Fruit fly (Drosophila melanogaster) whole organism, embryonic: Measurements from ENCODE around the gene CG5071.
A peak's percentile ranks its signal among the peaks of the same experiment; 100 is the strongest.

ENCODE experiments used
- Awh ChIP-seq: fragments of 200-800 bp; sonication (Bioruptor generic); IDR thresholded peaks from 2 replicates; pipeline ENCODE4, ENCODE4 v1.3.6; 2022; ENCODE audit warnings: missing biosample characterization, missing genetic modification characterization
- BEAF-32 ChIP-seq: fragments of 200-800 bp; sonication (Bioruptor generic); optimal IDR thresholded peaks from 3 replicates; lab custom pipeline; 2017; ENCODE audit warnings: missing biosample characterization, missing genetic modification characterization, mild to moderate bottlenecking, moderate library complexity, missing genetic modification reagents
- CG11723 ChIP-seq: fragments of 200-800 bp; sonication (Bioruptor generic); optimal IDR thresholded peaks from 2 replicates; lab custom pipeline; 2017; ENCODE audit warnings: missing biosample characterization, mild to moderate bottlenecking, missing genetic modification characterization
- CG12744 ChIP-seq: fragments of 200-800 bp; sonication (Bioruptor generic); optimal IDR thresholded peaks from 2 replicates; lab custom pipeline; 2016; ENCODE audit warnings: missing biosample characterization, missing genetic modification characterization
- CG15696 ChIP-seq: fragments of 200-800 bp; sonication (Bioruptor generic); optimal IDR thresholded peaks from 2 replicates; lab custom pipeline; 2019; ENCODE audit warnings: missing biosample characterization, mild to moderate bottlenecking, missing genetic modification characterization, moderate library complexity
- CG6175 ChIP-seq: fragments of 200-800 bp; sonication (Bioruptor generic); IDR thresholded peaks from 3 replicates; pipeline ENCODE4 v1.3.6; 2022; ENCODE audit warnings: missing biosample characterization, missing genetic modification characterization
- CG8478 ChIP-seq: fragments of >200 bp; optimal IDR thresholded peaks from 2 replicates; lab custom pipeline; 2018
- Sry-β ChIP-seq: fragments of 200-800 bp; sonication (Bioruptor generic); optimal IDR thresholded peaks from 2 replicates; lab custom pipeline; 2018; ENCODE audit warnings: missing biosample characterization, mild to moderate bottlenecking, missing genetic modification characterization, moderate library complexity
- nau ChIP-seq: fragments of 200-800 bp; sonication (Bioruptor generic); optimal IDR thresholded peaks from 3 replicates; lab custom pipeline; 2017; ENCODE audit warnings: missing biosample characterization, mild to moderate bottlenecking, missing genetic modification characterization, missing genetic modification reagents
- sens-2 ChIP-seq: fragments of 200-800 bp; sonication (Bioruptor generic); IDR thresholded peaks from 2 replicates; pipeline ENCODE4 v1.3.6; 2022; ENCODE audit warnings: missing biosample characterization, missing genetic modification characterization
- tgo ChIP-seq: fragments of 200-800 bp; sonication (Bioruptor generic); IDR thresholded peaks from 3 replicates; pipeline ENCODE4 v1.3.6; 2022; ENCODE audit warnings: missing biosample characterization, missing genetic modification characterization
- zfh1 ChIP-seq: fragments of 200-800 bp; sonication (Bioruptor generic); IDR thresholded peaks from 3 replicates; pipeline ENCODE4 v1.3.6; 2022; ENCODE audit warnings: missing biosample characterization, missing genetic modification characterization

- peak; percentile 52; the same call in 1 of the 2 replicates for TF ChIP-seq Awh
- TF ChIP-seq BEAF-32 (GFP tag; lab: Kevin White, UChicago), result no peak
- TF ChIP-seq CG12744 (GFP tag; lab: Kevin White, UChicago), result peak; percentile 6
- TF ChIP-seq zfh1 (GFP tag; lab: Robert Waterston, UW), result peak; percentile 87
- TF ChIP-seq CG8478 (lab: Kevin White, UChicago), result no peak
- TF ChIP-seq CG15696 (tag; lab: Kevin White, UChicago), result peak; percentile 83
- 0 out of 2 replicates have a peak, but pooled peaks have one; percentile 32 for TF ChIP-seq sens-2
- TF ChIP-seq tgo (GFP tag; lab: Robert Waterston, UW), result peak; percentile 40; the same call in 1 of the 3 replicates
- no peak for TF ChIP-seq CG11723 (GFP tag; lab: Kevin White, UChicago)
- TF ChIP-seq CG6175 (GFP tag; lab: Robert Waterston, UW), result no peak
- TF ChIP-seq Sry-β, result no peak
- no peak for TF ChIP-seq nau (GFP tag; lab: Kevin White, UChicago)
Measured at dm6 chr3R:25640463-25640862, 22.2 kb downstream of the CG5071 start.
